Fruit fly (Drosophila melanogaster): ENCODE measurements around the gene CG15404.

dm6 chr2L:3159144-3160000 is 14.4 kb upstream of the CG15404 start, which contains the start of the genes Mad and gkt:
- TF ChIP-seq CG8301 (tag; optimal IDR thresholded peaks at IDR 0.05) (no peak), gl (tag; optimal IDR thresholded peaks at IDR 0.05) (peak; percentile 27), D1 (tag; optimal IDR thresholded peaks at IDR 0.05) (no peak), EcR (GFP tag; optimal IDR thresholded peaks at IDR 0.05) (peak; percentile 59), CG10348 (GFP tag; IDR thresholded peaks at IDR 0.05) (no peak), CG8159 (tag; optimal IDR thresholded peaks at IDR 0.05) (no peak), CG34367 (tag; optimal IDR thresholded peaks at IDR 0.05) (no peak), Pif1B (GFP tag; optimal IDR thresholded peaks at IDR 0.05) (no peak), CG17806 (tag; optimal IDR thresholded peaks at IDR 0.05) (no peak)
